Worm (Caenorhabditis elegans): ENCODE data around the gene F58E6.8.

ce11 chrV:9803176-9803575 is 47.6 kb upstream of the F58E6.8 start, which contains the start of gene sru-39:
- TF ChIP-seq F23B12.7 (tag; optimal IDR thresholded peaks at IDR 0.05; ENCODE audit: insufficient read depth) = no peak
- no peak for TF ChIP-seq bed-1 (GFP tag; IDR thresholded peaks at IDR 0.05)

Measured in whole organism, young adult.